Worm (Caenorhabditis elegans) whole organism, L4 larva: Measurements from ENCODE around the gene idpp-5.

Experiments used
- R02D3.7 ChIP-seq: fragments of 150-350 bp; sonication (generic microtip); optimal IDR thresholded peaks from 3 replicates; lab custom pipeline; 2014; ENCODE audit warnings: missing biosample characterization, missing genetic modification characterization
- ama-1 ChIP-seq: fragments of 150-350 bp; optimal IDR thresholded peaks from 2 replicates; lab custom pipeline; 2014; ENCODE audit warnings: inconsistent platforms, mixed read lengths
- arid-1 ChIP-seq: fragments of 200-800 bp; sonication (Bioruptor generic); conservative IDR thresholded peaks from 2 replicates; pipeline ENCODE4 v1.3.6; 2022; ENCODE audit warnings: missing genetic modification reagents, missing genetic modification characterization, missing compliant biosample characterization
- ceh-44 ChIP-seq: fragments of 200-800 bp; sonication (Bioruptor generic); IDR thresholded peaks from 2 replicates; pipeline ENCODE4 v1.3.6; 2022; ENCODE audit warnings: missing genetic modification reagents, missing genetic modification characterization, missing compliant biosample characterization
- lsy-2 ChIP-seq, 2 experiments: fragments of 150-350 bp in 1 of 2; sonication (generic microtip) in 1 of 2; optimal IDR thresholded peaks; 2 replicates each; lab custom pipeline; 2014 to 2017; ENCODE audit warnings: missing biosample characterization in 2 of 2, missing genetic modification characterization in 2 of 2
- mdl-1 ChIP-seq, 2 experiments: fragments of 150-350 bp in 1 of 2; sonication (generic microtip) in 1 of 2; optimal IDR thresholded peaks; 2 replicates each; lab custom pipeline; 2014 to 2017; ENCODE audit warnings: missing biosample characterization in 2 of 2, missing genetic modification characterization in 2 of 2
- nhr-237 ChIP-seq: sonication (generic microtip); optimal IDR thresholded peaks from 2 replicates; lab custom pipeline; 2017; ENCODE audit warnings: missing biosample characterization, missing genetic modification characterization
- nhr-76 ChIP-seq: fragments of 150-350 bp; optimal IDR thresholded peaks from 2 replicates; lab custom pipeline; 2014; ENCODE audit warnings: missing biosample characterization, missing genetic modification characterization
- pqm-1 ChIP-seq: sonication (generic microtip); optimal IDR thresholded peaks from 2 replicates; lab custom pipeline; 2017; ENCODE audit warnings: missing biosample characterization, missing genetic modification characterization
- saeg-2 ChIP-seq: fragments of 200-800 bp; sonication (Bioruptor generic); IDR thresholded peaks from 2 replicates; pipeline ENCODE4 v1.3.6; 2022; ENCODE audit warnings: missing genetic modification reagents, missing genetic modification characterization, missing compliant biosample characterization
- sdz-12 ChIP-seq: fragments of 200-800 bp; sonication (Bioruptor generic); optimal IDR thresholded peaks from 2 replicates; lab custom pipeline; 2018; ENCODE audit warnings: mild to moderate bottlenecking, missing genetic modification characterization, missing compliant biosample characterization

ce11 chrX:3795642-3796041, 3.0 kb upstream of the idpp-5 start, which contains the start of gene F35A5.5:
- TF ChIP-seq pqm-1 (tag; lab: Kevin White, UChicago) (no peak), R02D3.7 (no peak), mdl-1 (tag; optimal IDR thresholded peaks at IDR 0.05; lab: Kevin White, UChicago) (no peak), ama-1 (lab: Kevin White, UChicago) (no peak), sdz-12 (no peak), nhr-76 (tag; lab: Kevin White, UChicago) (no peak), ceh-44 (GFP tag; lab: Robert Waterston, UW) (no peak), arid-1 (GFP tag; lab: Robert Waterston, UW) (no peak), nhr-237 (tag; lab: Kevin White, UChicago) (no peak), lsy-2 (tag; optimal IDR thresholded peaks at IDR 0.05; lab: Kevin White, UChicago) (no peak), saeg-2 (GFP tag; lab: Robert Waterston, UW) (no peak)
